Fruit fly (Drosophila melanogaster) whole organism, adult: ENCODE results near the gene CG31036.

Source experiments
- CG12768 ChIP-seq: fragments of 200-800 bp; sonication (Bioruptor generic); optimal IDR thresholded peaks from 2 replicates; lab custom pipeline; 2017; ENCODE audit warnings: missing biosample characterization, missing genetic modification characterization, mild to moderate bottlenecking, moderate library complexity, missing genetic modification reagents
- CG14711 ChIP-seq: fragments of 200-800 bp; sonication (Bioruptor generic); optimal IDR thresholded peaks from 2 replicates; lab custom pipeline; 2018; ENCODE audit warnings: missing biosample characterization, mild to moderate bottlenecking, missing genetic modification characterization, moderate library complexity
- CG1620 ChIP-seq: fragments of 200-800 bp; sonication (Bioruptor generic); optimal IDR thresholded peaks from 2 replicates; lab custom pipeline; 2016; ENCODE audit warnings: missing biosample characterization, missing genetic modification characterization
- CG33017 ChIP-seq: fragments of 200-800 bp; sonication (Bioruptor generic); optimal IDR thresholded peaks from 2 replicates; lab custom pipeline; 2018; ENCODE audit warnings: missing biosample characterization, mild to moderate bottlenecking, missing genetic modification characterization, moderate library complexity
- CG7101 ChIP-seq: fragments of 200-800 bp; sonication (Bioruptor generic); optimal IDR thresholded peaks from 2 replicates; lab custom pipeline; 2018; ENCODE audit warnings: missing biosample characterization, mild to moderate bottlenecking, missing genetic modification characterization, moderate library complexity
- Crg-1 ChIP-seq: fragments of 200-800 bp; sonication (Bioruptor generic); optimal IDR thresholded peaks from 2 replicates; lab custom pipeline; 2016; ENCODE audit warnings: missing biosample characterization, missing genetic modification characterization
- Hr96 ChIP-seq: fragments of 200-800 bp; sonication (Bioruptor generic); optimal IDR thresholded peaks from 2 replicates; lab custom pipeline; 2016; ENCODE audit warnings: missing biosample characterization, missing genetic modification characterization
- Mnt ChIP-seq: fragments of 200-800 bp; sonication (Bioruptor generic); optimal IDR thresholded peaks from 2 replicates; lab custom pipeline; 2016; ENCODE audit warnings: missing biosample characterization, mild to moderate bottlenecking, missing genetic modification characterization
- bab1 ChIP-seq: fragments of 200-800 bp; sonication (Bioruptor generic); optimal IDR thresholded peaks from 3 replicates; lab custom pipeline; 2019; ENCODE audit warnings: missing biosample characterization, mild to moderate bottlenecking, missing genetic modification characterization, moderate library complexity
- cnc ChIP-seq, 2 experiments: fragments of >200 bp; optimal IDR thresholded peaks; 2 replicates each; lab custom pipeline; 2017
- ovo ChIP-seq: fragments of 200-800 bp; sonication (Bioruptor generic); optimal IDR thresholded peaks from 2 replicates; lab custom pipeline; 2016; ENCODE audit warnings: missing biosample characterization, missing genetic modification characterization
- tj ChIP-seq: fragments of 200-800 bp; sonication (Bioruptor generic); optimal IDR thresholded peaks from 3 replicates; lab custom pipeline; 2017; ENCODE audit warnings: missing biosample characterization, mild to moderate bottlenecking, missing genetic modification characterization, moderate library complexity

DNA sequence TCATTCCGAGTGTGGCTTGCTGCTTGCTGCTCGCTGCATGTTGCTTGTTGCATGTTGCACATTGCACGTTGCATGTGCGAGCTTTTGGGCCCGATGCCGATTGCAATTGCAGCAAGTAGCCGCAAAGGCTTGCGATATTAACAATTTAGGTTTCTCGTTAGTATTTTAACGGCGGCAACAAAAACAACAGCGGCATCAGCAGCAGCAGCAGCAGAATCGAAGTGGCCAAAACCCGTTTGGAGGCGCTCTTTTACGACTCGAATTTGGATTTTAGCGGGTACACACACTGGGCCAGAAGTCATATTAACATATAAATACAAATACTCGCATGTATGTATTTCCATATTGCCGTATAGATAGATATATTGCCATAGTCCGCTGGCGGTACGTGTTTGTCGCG is 27.6 kb upstream of the CG31036 start:
- TF ChIP-seq CG7101 (tag; lab: Kevin White, UChicago) (no peak), CG12768 (no peak), CG33017 (tag; lab: Kevin White, UChicago) (no peak), Crg-1 (GFP tag; lab: Kevin White, UChicago) (no peak), CG1620 (GFP tag; lab: Kevin White, UChicago) (no peak), ovo (GFP tag; lab: Kevin White, UChicago) (no peak), bab1 (GFP tag; lab: Kevin White, UChicago) (no peak), tj (GFP tag; lab: Kevin White, UChicago) (no peak), CG14711 (tag; lab: Kevin White, UChicago) (no peak), cnc (optimal IDR thresholded peaks at IDR 0.05; lab: Kevin White, UChicago) (no peak), Hr96 (no peak), Mnt (GFP tag; lab: Kevin White, UChicago) (no peak)
